Worm (Caenorhabditis elegans) whole organism, L3 larva: ENCODE data around the gene sax-7.

Experiments
- ama-1 ChIP-seq: fragments of 150-350 bp; optimal IDR thresholded peaks from 2 replicates; lab custom pipeline; 2018
- ceh-16 ChIP-seq: sonication (generic microtip); optimal IDR thresholded peaks from 2 replicates; lab custom pipeline; 2017; ENCODE audit warnings: missing biosample characterization, missing genetic modification characterization
- daf-12 ChIP-seq: fragments of 150-350 bp; optimal IDR thresholded peaks from 2 replicates; lab custom pipeline; 2014; ENCODE audit warnings: missing biosample characterization, missing genetic modification reagents, missing genetic modification characterization
- egl-27 ChIP-seq: sonication (generic microtip); optimal IDR thresholded peaks from 4 replicates; lab custom pipeline; 2017; ENCODE audit warnings: missing biosample characterization, missing genetic modification reagents, missing genetic modification characterization
- fkh-10 ChIP-seq: sonication (generic microtip); optimal IDR thresholded peaks from 2 replicates; lab custom pipeline; 2017; ENCODE audit warnings: missing biosample characterization, missing genetic modification reagents, missing genetic modification characterization
- hmg-11 ChIP-seq: sonication (generic microtip); optimal IDR thresholded peaks from 2 replicates; lab custom pipeline; 2016; ENCODE audit warnings: missing genetic modification characterization, missing compliant biosample characterization
- mdl-1 ChIP-seq: fragments of 150-350 bp; optimal IDR thresholded peaks from 2 replicates; lab custom pipeline; 2014; ENCODE audit warnings: missing biosample characterization, missing genetic modification characterization
- mml-1 ChIP-seq: fragments of 150-350 bp; sonication (generic microtip); optimal IDR thresholded peaks from 3 replicates; lab custom pipeline; 2014; ENCODE audit warnings: missing biosample characterization, missing genetic modification characterization
- nfya-1 ChIP-seq: sonication (generic microtip); optimal IDR thresholded peaks from 2 replicates; lab custom pipeline; 2017; ENCODE audit warnings: missing genetic modification characterization, mild to moderate bottlenecking, missing compliant biosample characterization, antibody characterized with exemption, moderate library complexity; ENCODE audit not compliant: insufficient read depth
- nhr-76 ChIP-seq: fragments of 150-350 bp; sonication (generic microtip); optimal IDR thresholded peaks from 5 replicates; lab custom pipeline; 2014; ENCODE audit warnings: missing biosample characterization, missing genetic modification characterization
- unc-62 ChIP-seq: fragments of 150-350 bp; sonication (generic microtip); optimal IDR thresholded peaks from 4 replicates; lab custom pipeline; 2014; ENCODE audit warnings: missing biosample characterization, missing genetic modification reagents, missing genetic modification characterization
- ztf-11 ChIP-seq: fragments of 150-350 bp; optimal IDR thresholded peaks from 2 replicates; lab custom pipeline; 2014; ENCODE audit warnings: missing biosample characterization, missing genetic modification characterization

DNA sequence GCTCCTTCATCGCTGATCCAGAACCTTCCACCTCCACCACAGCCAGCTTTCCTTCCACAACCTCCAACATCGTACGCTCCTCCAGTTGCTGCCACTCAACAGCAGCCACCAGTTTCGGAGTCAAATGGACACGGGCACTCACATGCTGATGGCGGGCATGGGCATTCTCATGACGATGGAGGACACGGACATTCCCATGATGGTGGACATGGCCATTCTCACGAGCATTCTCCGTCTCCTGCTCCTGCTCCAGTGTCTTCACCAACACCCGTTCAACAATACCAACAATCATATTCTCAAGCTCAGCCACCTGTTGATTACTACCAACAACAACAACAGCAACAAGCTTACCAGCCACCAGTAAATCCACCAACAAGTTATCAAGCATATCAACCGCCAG lies 52.1 kb downstream of the sax-7 start:
- no peak for TF ChIP-seq ama-1 (lab: Kevin White, UChicago)
- TF ChIP-seq unc-62 (GFP tag; lab: Kevin White, UChicago) = no peak
- no peak for TF ChIP-seq ceh-16 (tag; lab: Kevin White, UChicago)
- TF ChIP-seq mdl-1 (tag; lab: Kevin White, UChicago) = no peak
- no peak for TF ChIP-seq ztf-11 (tag; lab: Kevin White, UChicago)
- no peak for TF ChIP-seq nhr-76 (tag; lab: Kevin White, UChicago)
- TF ChIP-seq mml-1 (tag; lab: Kevin White, UChicago) = no peak
- no peak for TF ChIP-seq nfya-1
- no peak for TF ChIP-seq fkh-10 (GFP tag; lab: Kevin White, UChicago)
- TF ChIP-seq daf-12 (tag; lab: Kevin White, UChicago) = no peak
- no peak for TF ChIP-seq hmg-11 (tag; lab: Kevin White, UChicago)
- no peak for TF ChIP-seq egl-27
